Worm (Caenorhabditis elegans) whole organism, L2 larva: ENCODE results near the gene dif-1.

Source experiments
- alr-1 ChIP-seq: fragments of 150-350 bp; optimal IDR thresholded peaks from 2 replicates; lab custom pipeline; 2014; ENCODE audit warnings: missing biosample characterization, missing genetic modification characterization
- ceh-82 ChIP-seq: fragments of 150-350 bp; optimal IDR thresholded peaks from 2 replicates; lab custom pipeline; 2014; ENCODE audit warnings: missing biosample characterization, missing genetic modification characterization
- elt-3 ChIP-seq: sonication (generic microtip); optimal IDR thresholded peaks from 2 replicates; lab custom pipeline; 2017; ENCODE audit warnings: missing biosample characterization, missing genetic modification characterization
- skn-1 ChIP-seq: sonication (generic microtip); optimal IDR thresholded peaks from 2 replicates; lab custom pipeline; 2017; ENCODE audit warnings: missing biosample characterization, missing genetic modification characterization
- sma-9 ChIP-seq, 2 experiments: fragments of 150-350 bp in 1 of 2; sonication (generic microtip) in 1 of 2; optimal IDR thresholded peaks; 2 replicates each; lab custom pipeline; 2014 to 2016; ENCODE audit warnings: missing genetic modification characterization in 2 of 2, mild to moderate bottlenecking in 1 of 2, missing biosample characterization in 1 of 2, missing compliant biosample characterization in 1 of 2, missing genetic modification reagents in 1 of 2, moderate library complexity in 1 of 2
- unc-39 ChIP-seq: fragments of 150-350 bp; optimal IDR thresholded peaks from 2 replicates; lab custom pipeline; 2014; ENCODE audit warnings: missing biosample characterization, missing genetic modification characterization

DNA sequence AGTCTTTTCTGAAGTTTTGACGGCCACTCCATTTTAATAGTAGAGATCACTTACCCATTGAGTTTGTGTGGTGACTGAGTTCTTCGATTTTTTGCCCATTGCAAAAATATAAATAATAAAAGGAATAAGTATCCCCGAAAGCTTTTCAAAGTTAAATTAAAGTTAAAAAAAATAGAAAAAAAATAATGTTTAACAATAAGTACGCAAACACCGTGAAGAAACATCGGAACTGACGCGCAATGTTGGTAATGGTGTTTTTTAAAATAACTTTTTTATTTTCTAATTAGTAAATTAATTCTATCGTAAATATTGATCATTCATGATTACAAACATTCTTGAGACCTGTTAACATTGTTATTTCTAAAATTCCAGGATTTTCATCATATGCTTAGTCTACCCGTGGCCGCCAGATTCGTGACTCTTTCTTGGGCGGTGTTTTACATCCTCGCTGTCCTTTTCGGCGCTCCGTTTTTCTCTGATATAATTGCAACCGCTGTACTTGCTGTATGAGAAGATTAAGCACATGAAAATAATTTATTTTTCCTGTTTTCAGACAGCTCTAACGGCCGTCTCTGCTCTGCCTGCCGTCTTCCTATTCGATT lies 3.6 kb upstream of the dif-1 start, which contains the start of the genes F49E8.7, F49E8.8 and nprl-2:
- TF ChIP-seq unc-39 (tag; lab: Kevin White, UChicago) (no peak), alr-1 (no peak), skn-1 (tag; lab: Kevin White, UChicago) (no peak), ceh-82 (no peak), elt-3 (tag; lab: Kevin White, UChicago) (no peak), sma-9 (GFP tag; optimal IDR thresholded peaks at IDR 0.05; lab: Kevin White, UChicago) (no peak), sma-9 (tag; optimal IDR thresholded peaks at IDR 0.05; lab: Kevin White, UChicago) (no peak)
